Worm (Caenorhabditis elegans) whole organism, L4/young adult: ENCODE results near the gene Y67D2.2.

Source experiments
- dao-5 ChIP-seq: sonication (generic microtip); optimal IDR thresholded peaks from 2 replicates; lab custom pipeline; 2016; ENCODE audit warnings: missing genotype, missing genetic modification characterization, moderate library complexity, missing compliant biosample characterization
- him-1 ChIP-seq: sonication (generic microtip); optimal IDR thresholded peaks from 2 replicates; lab custom pipeline; 2016; ENCODE audit warnings: missing genotype, missing genetic modification reagents, missing genetic modification characterization, missing compliant biosample characterization

DNA sequence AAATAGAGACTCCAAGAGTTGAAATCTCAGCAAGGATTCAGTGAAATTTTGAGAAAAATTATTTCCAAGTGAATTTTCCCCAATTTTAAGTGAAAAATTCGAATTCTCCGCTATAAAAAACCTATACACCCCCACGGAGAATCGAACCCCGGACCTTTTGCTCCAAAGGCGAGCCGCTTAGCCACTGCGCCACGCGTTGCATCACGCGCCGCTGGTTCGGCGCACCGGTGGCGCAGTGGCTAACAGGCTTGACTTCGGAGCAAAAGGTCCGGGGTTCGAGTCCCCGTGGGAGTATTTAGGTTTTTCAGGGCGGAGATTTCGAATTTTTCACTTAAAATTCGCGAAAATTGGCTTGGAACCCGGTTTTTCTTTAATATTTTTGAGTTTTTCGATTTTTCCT, 17.1 kb downstream of the Y67D2.2 start:
- TF ChIP-seq him-1 (tag; lab: Kevin White, UChicago) = no peak
- TF ChIP-seq dao-5 (tag; lab: Kevin White, UChicago) = no peak
